Worm (Caenorhabditis elegans) whole organism, late embryonic: ENCODE data around the gene Y47D3B.12.

Experiments
- ceh-24 ChIP-seq: sonication (generic microtip); optimal IDR thresholded peaks from 2 replicates; lab custom pipeline; 2016; ENCODE audit warnings: mild to moderate bottlenecking, missing genetic modification characterization, missing compliant biosample characterization
- fkh-10 ChIP-seq: fragments of 150-350 bp; optimal IDR thresholded peaks from 2 replicates; lab custom pipeline; 2014; ENCODE audit warnings: missing biosample characterization, missing genetic modification reagents, missing genetic modification characterization
- tbx-2 ChIP-seq: sonication (generic microtip); optimal IDR thresholded peaks from 2 replicates; lab custom pipeline; 2016; ENCODE audit warnings: missing genetic modification characterization, missing compliant biosample characterization
- unc-3 ChIP-seq, 2 experiments: fragments of 200-800 bp in 1 of 2; sonication (Bioruptor generic) in 1 of 2; sonication (generic microtip) in 1 of 2; conservative IDR thresholded peaks in 1 of 2; optimal IDR thresholded peaks in 1 of 2; 2 replicates each; pipeline versions ENCODE4 v1.3.6 to Lab custom; 2016 to 2022; ENCODE audit warnings: missing compliant biosample characterization in 2 of 2, missing genetic modification characterization in 2 of 2, missing genetic modification reagents in 1 of 2

DNA sequence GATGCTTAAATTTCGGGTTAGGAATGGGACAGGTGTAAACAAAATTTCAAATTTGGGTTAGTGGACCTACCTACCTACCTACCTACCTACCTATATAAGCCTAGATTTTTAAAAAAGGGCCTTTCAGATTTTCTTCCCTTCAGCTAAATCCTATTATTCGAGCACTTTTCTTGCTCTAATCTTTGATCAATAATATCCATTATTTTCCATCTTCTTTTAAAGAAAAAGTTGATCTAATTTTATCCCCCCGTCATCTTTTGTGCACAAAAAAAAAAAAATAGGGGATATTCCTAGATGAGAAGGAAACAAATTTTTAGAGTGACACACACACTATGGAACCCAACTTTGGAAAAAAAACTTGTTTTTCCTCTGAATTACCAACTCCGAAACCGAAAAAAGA lies 12.0 kb upstream of the Y47D3B.12 start:
- TF ChIP-seq tbx-2 (tag; lab: Kevin White, UChicago) (no peak), unc-3 (GFP tag; conservative IDR thresholded peaks at IDR 0.05; lab: Robert Waterston, UW) (no peak), unc-3 (tag; optimal IDR thresholded peaks at IDR 0.05; lab: Kevin White, UChicago) (no peak), fkh-10 (GFP tag; lab: Kevin White, UChicago) (no peak), ceh-24 (tag; lab: Kevin White, UChicago) (no peak)
